Fruit fly (Drosophila melanogaster) whole organism, wandering third instar larva: ENCODE results near the gene CLIP-190.

Source experiments
- Abd-B ChIP-seq: fragments of >200 bp; optimal IDR thresholded peaks from 2 replicates; lab custom pipeline; 2017; ENCODE audit warnings: missing biosample characterization, missing genetic modification characterization
- Hr83 ChIP-seq: fragments of 200-300 bp; sonication (Bioruptor generic); optimal IDR thresholded peaks from 2 replicates; lab custom pipeline; 2016; ENCODE audit warnings: missing biosample characterization, mild to moderate bottlenecking, missing genetic modification characterization, moderate library complexity; ENCODE audit not compliant: poor library complexity, severe bottlenecking
- Jra ChIP-seq: sonication (Bioruptor generic); optimal IDR thresholded peaks from 2 replicates; lab custom pipeline; 2016; ENCODE audit warnings: missing biosample characterization, missing genetic modification characterization
- N ChIP-seq: fragments of >200 bp; optimal IDR thresholded peaks from 2 replicates; lab custom pipeline; 2018; ENCODE audit warnings: missing biosample characterization, missing external identifiers, missing genetic modification characterization
- Rel ChIP-seq, 2 experiments: fragments of 200-800 bp; sonication (Bioruptor generic) in 1 of 2; optimal IDR thresholded peaks; 2 replicates in 1 of 2; 3 replicates in 1 of 2; lab custom pipeline; 2016 to 2019; ENCODE audit warnings: mild to moderate bottlenecking in 2 of 2, missing biosample characterization in 2 of 2, missing genetic modification characterization in 2 of 2, moderate library complexity in 1 of 2
- Vsx2 ChIP-seq: fragments of 200-300, 225-300 bp; sonication (Bioruptor generic); optimal IDR thresholded peaks from 2 replicates; lab custom pipeline; 2018; ENCODE audit warnings: missing biosample characterization, missing genetic modification characterization; ENCODE audit not compliant: partially characterized antibody
- brk ChIP-seq: fragments of 200-800 bp; sonication (Bioruptor generic); optimal IDR thresholded peaks from 2 replicates; lab custom pipeline; 2016; ENCODE audit warnings: missing biosample characterization, mild to moderate bottlenecking, missing genetic modification characterization
- dmrt93B ChIP-seq: fragments of 200-800 bp; sonication (Bioruptor generic); optimal IDR thresholded peaks from 2 replicates; lab custom pipeline; 2018; ENCODE audit warnings: missing biosample characterization, mild to moderate bottlenecking, missing genetic modification characterization
- dsf ChIP-seq: sonication (Bioruptor generic); optimal IDR thresholded peaks from 2 replicates; lab custom pipeline; 2016; ENCODE audit warnings: missing biosample characterization, missing genetic modification characterization, borderline replicate concordance
- fru ChIP-seq: fragments of 200-800 bp; sonication (Bioruptor generic); optimal IDR thresholded peaks from 3 replicates; lab custom pipeline; 2016; ENCODE audit warnings: missing biosample characterization, mild to moderate bottlenecking, missing genetic modification characterization
- jim ChIP-seq: fragments of 175-275, 200-325 bp; sonication (Bioruptor generic); optimal IDR thresholded peaks from 2 replicates; lab custom pipeline; 2016; ENCODE audit warnings: missing biosample characterization, mild to moderate bottlenecking, missing genetic modification characterization
- lola ChIP-seq: fragments of >200 bp; optimal IDR thresholded peaks from 2 replicates; lab custom pipeline; 2017; ENCODE audit warnings: missing biosample characterization, missing genetic modification characterization
- psq ChIP-seq: fragments of 200-800 bp; sonication (Bioruptor generic); optimal IDR thresholded peaks from 3 replicates; lab custom pipeline; 2017; ENCODE audit warnings: missing biosample characterization, mild to moderate bottlenecking, missing genetic modification characterization, moderate library complexity
- tai ChIP-seq: sonication (Bioruptor generic); optimal IDR thresholded peaks from 2 replicates; lab custom pipeline; 2016; ENCODE audit warnings: missing biosample characterization, missing genetic modification characterization

DNA sequence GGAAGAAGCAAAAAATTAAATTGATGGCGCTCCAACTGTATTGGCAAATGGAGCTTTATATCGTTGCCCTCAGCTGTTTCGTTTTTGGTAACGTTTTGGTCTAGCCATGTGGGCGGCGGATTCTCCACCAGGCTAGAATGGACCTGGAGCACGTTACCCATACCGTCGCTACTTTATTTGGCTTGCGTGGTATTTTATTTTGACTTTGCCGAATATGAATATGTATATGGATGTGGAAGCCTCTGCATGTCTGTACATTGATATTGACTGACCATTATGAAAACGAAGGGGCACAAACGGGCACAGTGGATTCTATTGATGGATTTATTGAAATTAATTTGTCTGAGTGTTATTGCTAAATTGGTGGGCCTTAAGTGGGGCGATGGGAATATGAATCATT, 6.7 kb upstream of the CLIP-190 start:
- no peak for TF ChIP-seq Hr83 (GFP tag; lab: Kevin White, UChicago)
- no peak for TF ChIP-seq fru
- TF ChIP-seq lola: no peak
- TF ChIP-seq Rel (GFP tag; optimal IDR thresholded peaks at IDR 0.05; lab: Kevin White, UChicago): no peak
- no peak for TF ChIP-seq Rel (tag; optimal IDR thresholded peaks at IDR 0.05; lab: Kevin White, UChicago)
- TF ChIP-seq dmrt93B: no peak
- no peak for TF ChIP-seq N
- no peak for TF ChIP-seq brk
- TF ChIP-seq tai (GFP tag; lab: Kevin White, UChicago): no peak
- no peak for TF ChIP-seq Vsx2 (GFP tag; lab: Kevin White, UChicago)
- TF ChIP-seq Abd-B (GFP tag; lab: Kevin White, UChicago): no peak
- no peak for TF ChIP-seq dsf
- no peak for TF ChIP-seq jim (GFP tag; lab: Kevin White, UChicago)
- TF ChIP-seq Jra: no peak
- TF ChIP-seq psq (GFP tag; lab: Kevin White, UChicago): no peak
